Fruit fly (Drosophila melanogaster) whole organism, wandering third instar larva: ENCODE measurements around the gene CG4743.

Experiments used
- Abd-B ChIP-seq: fragments of >200 bp; optimal IDR thresholded peaks from 2 replicates; lab custom pipeline; 2017; ENCODE audit warnings: missing biosample characterization, missing genetic modification characterization
- CG32264 ChIP-seq: fragments of 200-800 bp; sonication (Bioruptor generic); optimal IDR thresholded peaks from 2 replicates; lab custom pipeline; 2016; ENCODE audit warnings: missing biosample characterization, missing genetic modification characterization
- CG9705 ChIP-seq: fragments of 200-800 bp; sonication (Bioruptor generic); optimal IDR thresholded peaks from 2 replicates; lab custom pipeline; 2018; ENCODE audit warnings: missing biosample characterization, mild to moderate bottlenecking, missing genetic modification characterization
- CrebA ChIP-seq: fragments of 200-800 bp; sonication (Bioruptor generic); optimal IDR thresholded peaks from 2 replicates; lab custom pipeline; 2016; ENCODE audit warnings: missing biosample characterization, mild to moderate bottlenecking, missing genetic modification characterization, borderline replicate concordance
- Dfd ChIP-seq: fragments of >200 bp; optimal IDR thresholded peaks from 2 replicates; lab custom pipeline; 2017; ENCODE audit warnings: missing biosample characterization, missing genetic modification characterization
- Dif ChIP-seq: fragments of 200-275, 200-300 bp; sonication (Bioruptor generic); optimal IDR thresholded peaks from 2 replicates; lab custom pipeline; 2018; ENCODE audit warnings: missing biosample characterization, missing genetic modification characterization; ENCODE audit not compliant: partially characterized antibody
- GATAd ChIP-seq: sonication (Bioruptor generic); optimal IDR thresholded peaks from 2 replicates; lab custom pipeline; 2016; ENCODE audit warnings: missing biosample characterization, missing genetic modification characterization
- HLH106 ChIP-seq: fragments of 200-800 bp; optimal IDR thresholded peaks from 3 replicates; lab custom pipeline; 2019; ENCODE audit warnings: missing biosample characterization, mild to moderate bottlenecking, missing genetic modification characterization, moderate library complexity
- Hnf4 ChIP-seq: fragments of 200-800 bp; sonication (Bioruptor generic); optimal IDR thresholded peaks from 2 replicates; lab custom pipeline; 2016; ENCODE audit warnings: missing biosample characterization, mild to moderate bottlenecking, missing genetic modification characterization
- Hr78 ChIP-seq: fragments of >200 bp; optimal IDR thresholded peaks from 2 replicates; lab custom pipeline; 2017; ENCODE audit warnings: missing biosample characterization, missing genetic modification characterization
- Hr83 ChIP-seq: fragments of 200-300 bp; sonication (Bioruptor generic); optimal IDR thresholded peaks from 2 replicates; lab custom pipeline; 2016; ENCODE audit warnings: missing biosample characterization, mild to moderate bottlenecking, missing genetic modification characterization, moderate library complexity; ENCODE audit not compliant: poor library complexity, severe bottlenecking
- Jra ChIP-seq: sonication (Bioruptor generic); optimal IDR thresholded peaks from 2 replicates; lab custom pipeline; 2016; ENCODE audit warnings: missing biosample characterization, missing genetic modification characterization
- Mio ChIP-seq: sonication (Bioruptor generic); optimal IDR thresholded peaks from 2 replicates; lab custom pipeline; 2016; ENCODE audit warnings: missing biosample characterization, missing genetic modification characterization
- Myc ChIP-seq: fragments of >200 bp; optimal IDR thresholded peaks from 2 replicates; lab custom pipeline; 2017
- N ChIP-seq: fragments of >200 bp; optimal IDR thresholded peaks from 2 replicates; lab custom pipeline; 2018; ENCODE audit warnings: missing biosample characterization, missing external identifiers, missing genetic modification characterization
- OdsH ChIP-seq: fragments of 200-800 bp; sonication (Bioruptor generic); optimal IDR thresholded peaks from 2 replicates; lab custom pipeline; 2016; ENCODE audit warnings: missing biosample characterization, mild to moderate bottlenecking, missing genetic modification characterization
- Rel ChIP-seq, 2 experiments: fragments of 200-800 bp; sonication (Bioruptor generic) in 1 of 2; optimal IDR thresholded peaks; 2 replicates in 1 of 2; 3 replicates in 1 of 2; lab custom pipeline; 2016 to 2019; ENCODE audit warnings: mild to moderate bottlenecking in 2 of 2, missing biosample characterization in 2 of 2, missing genetic modification characterization in 2 of 2, moderate library complexity in 1 of 2
- Sp1 ChIP-seq: fragments of 200-800 bp; sonication (Bioruptor generic); optimal IDR thresholded peaks from 3 replicates; lab custom pipeline; 2019; ENCODE audit warnings: missing biosample characterization, mild to moderate bottlenecking, missing genetic modification characterization, moderate library complexity
- Vsx2 ChIP-seq: fragments of 200-300, 225-300 bp; sonication (Bioruptor generic); optimal IDR thresholded peaks from 2 replicates; lab custom pipeline; 2018; ENCODE audit warnings: missing biosample characterization, missing genetic modification characterization; ENCODE audit not compliant: partially characterized antibody
- br ChIP-seq: fragments of 200-800 bp; sonication (Bioruptor generic); optimal IDR thresholded peaks from 2 replicates; lab custom pipeline; 2016; ENCODE audit warnings: missing biosample characterization, missing genetic modification characterization
- brk ChIP-seq: fragments of 200-800 bp; sonication (Bioruptor generic); optimal IDR thresholded peaks from 2 replicates; lab custom pipeline; 2016; ENCODE audit warnings: missing biosample characterization, mild to moderate bottlenecking, missing genetic modification characterization
- dl ChIP-seq, 2 experiments: fragments of 175-275, 200-275 bp in 1 of 2; fragments of 200-275 bp in 1 of 2; sonication (Bioruptor generic); optimal IDR thresholded peaks; lab custom pipeline; 2018; ENCODE audit warnings: mild to moderate bottlenecking in 2 of 2, missing biosample characterization in 2 of 2, missing genetic modification characterization in 2 of 2, moderate library complexity in 2 of 2; ENCODE audit not compliant: partially characterized antibody in 2 of 2, insufficient read depth in 1 of 2
- dmrt93B ChIP-seq: fragments of 200-800 bp; sonication (Bioruptor generic); optimal IDR thresholded peaks from 2 replicates; lab custom pipeline; 2018; ENCODE audit warnings: missing biosample characterization, mild to moderate bottlenecking, missing genetic modification characterization
- dsf ChIP-seq: sonication (Bioruptor generic); optimal IDR thresholded peaks from 2 replicates; lab custom pipeline; 2016; ENCODE audit warnings: missing biosample characterization, missing genetic modification characterization, borderline replicate concordance
- ey ChIP-seq: fragments of 200-800 bp; sonication (Bioruptor generic); optimal IDR thresholded peaks from 2 replicates; lab custom pipeline; 2016; ENCODE audit warnings: missing biosample characterization, missing genetic modification characterization
- foxo ChIP-seq, 2 experiments: fragments of 200-800 bp; sonication (Bioruptor generic); optimal IDR thresholded peaks; 2 replicates in 1 of 2; 3 replicates in 1 of 2; lab custom pipeline; 2016 to 2017; ENCODE audit warnings: missing biosample characterization in 2 of 2, missing genetic modification characterization in 2 of 2
- fru ChIP-seq: fragments of 200-800 bp; sonication (Bioruptor generic); optimal IDR thresholded peaks from 3 replicates; lab custom pipeline; 2016; ENCODE audit warnings: missing biosample characterization, mild to moderate bottlenecking, missing genetic modification characterization
- h ChIP-seq: fragments of 200-800 bp; sonication (Bioruptor generic); optimal IDR thresholded peaks from 3 replicates; lab custom pipeline; 2016; ENCODE audit warnings: missing biosample characterization, mild to moderate bottlenecking, missing genetic modification characterization
- jim ChIP-seq: fragments of 175-275, 200-325 bp; sonication (Bioruptor generic); optimal IDR thresholded peaks from 2 replicates; lab custom pipeline; 2016; ENCODE audit warnings: missing biosample characterization, mild to moderate bottlenecking, missing genetic modification characterization
- lola ChIP-seq: fragments of >200 bp; optimal IDR thresholded peaks from 2 replicates; lab custom pipeline; 2017; ENCODE audit warnings: missing biosample characterization, missing genetic modification characterization
- pan ChIP-seq: fragments of >200 bp; optimal IDR thresholded peaks from 2 replicates; lab custom pipeline; 2017
- psq ChIP-seq: fragments of 200-800 bp; sonication (Bioruptor generic); optimal IDR thresholded peaks from 3 replicates; lab custom pipeline; 2017; ENCODE audit warnings: missing biosample characterization, mild to moderate bottlenecking, missing genetic modification characterization, moderate library complexity
- rgr ChIP-seq: fragments of 200-800 bp; sonication (Bioruptor generic); optimal IDR thresholded peaks from 3 replicates; lab custom pipeline; 2016; ENCODE audit warnings: missing biosample characterization, mild to moderate bottlenecking, missing genetic modification characterization
- sage ChIP-seq: fragments of 200-800 bp; sonication (Bioruptor generic); optimal IDR thresholded peaks from 2 replicates; lab custom pipeline; 2016; ENCODE audit warnings: missing biosample characterization, mild to moderate bottlenecking, missing genetic modification characterization
- sv ChIP-seq: fragments of 200-800 bp; sonication (Bioruptor generic); optimal IDR thresholded peaks from 3 replicates; lab custom pipeline; 2016; ENCODE audit warnings: missing biosample characterization, missing genetic modification characterization
- tai ChIP-seq: sonication (Bioruptor generic); optimal IDR thresholded peaks from 2 replicates; lab custom pipeline; 2016; ENCODE audit warnings: missing biosample characterization, missing genetic modification characterization
- usp ChIP-seq: fragments of >200 bp; optimal IDR thresholded peaks from 2 replicates; lab custom pipeline; 2017; ENCODE audit warnings: missing biosample characterization, missing genetic modification characterization
- woc ChIP-seq: sonication (Bioruptor generic); optimal IDR thresholded peaks from 2 replicates; lab custom pipeline; 2016; ENCODE audit warnings: missing biosample characterization, mild to moderate bottlenecking, missing genetic modification characterization

CG4743 gene

DNA sequence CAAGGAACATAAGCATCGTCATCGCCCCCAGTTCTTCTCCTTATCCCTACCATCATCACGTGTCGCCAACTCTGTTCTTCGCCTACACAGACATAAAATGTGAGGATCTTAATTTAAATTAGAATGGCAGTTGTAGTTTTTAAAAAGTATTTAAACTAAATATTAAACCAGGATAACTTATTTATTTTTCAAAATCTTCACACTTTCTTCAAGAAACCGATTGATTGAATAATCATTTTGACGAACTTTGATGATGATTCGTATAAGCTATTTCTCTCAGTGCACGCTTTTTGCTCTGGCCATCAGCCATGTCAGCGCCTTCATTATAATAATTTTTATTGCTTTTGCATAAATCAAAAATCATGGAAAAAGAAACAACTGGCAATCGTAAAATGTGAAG, 41.4 kb downstream of the CG4743 start:
- no peak for TF ChIP-seq Hr78 (GFP tag; lab: Kevin White, UChicago)
- TF ChIP-seq CG9705 (GFP tag; lab: Kevin White, UChicago), result peak; percentile 1
- peak; percentile 59 for TF ChIP-seq brk
- TF ChIP-seq CG32264 (GFP tag; lab: Kevin White, UChicago), result peak; percentile 19
- TF ChIP-seq Dif, result no peak
- TF ChIP-seq pan, result no peak
- TF ChIP-seq rgr, result peak; percentile 62
- TF ChIP-seq Vsx2 (GFP tag; lab: Kevin White, UChicago), result no peak
- TF ChIP-seq Myc, result no peak
- no peak for TF ChIP-seq dl (GFP tag; optimal IDR thresholded peaks at IDR 0.05; lab: Kevin White, UChicago; ENCODE audit: insufficient read depth in 1 of 2, partially characterized antibody in 2 of 2)
- TF ChIP-seq sage, result peak; percentile 50
- no peak for TF ChIP-seq N
- peak; percentile 78 for TF ChIP-seq h (GFP tag; lab: Kevin White, UChicago)
- TF ChIP-seq tai (GFP tag; lab: Kevin White, UChicago), result peak; percentile 3
- TF ChIP-seq psq, result peak; percentile 76
- no peak for TF ChIP-seq usp (GFP tag; lab: Kevin White, UChicago)
- no peak for TF ChIP-seq dmrt93B
- TF ChIP-seq br (GFP tag; lab: Kevin White, UChicago), result peak; percentile 58
- TF ChIP-seq ey (GFP tag; lab: Kevin White, UChicago), result peak; percentile 65
- TF ChIP-seq CrebA (GFP tag; lab: Kevin White, UChicago), result peak; percentile 57
- TF ChIP-seq Rel (GFP tag; optimal IDR thresholded peaks at IDR 0.05; lab: Kevin White, UChicago), result peak; percentile 45
- TF ChIP-seq Rel (tag; optimal IDR thresholded peaks at IDR 0.05; lab: Kevin White, UChicago), result no peak
- TF ChIP-seq HLH106, result peak; percentile 67
- peak; percentile 57 for TF ChIP-seq OdsH (GFP tag; lab: Kevin White, UChicago)
- TF ChIP-seq Hnf4 (GFP tag; lab: Kevin White, UChicago), result peak; percentile 53
- no peak for TF ChIP-seq GATAd
- no peak for TF ChIP-seq Hr83 (GFP tag; lab: Kevin White, UChicago)
- TF ChIP-seq woc (GFP tag; lab: Kevin White, UChicago), result peak; percentile 54
- no peak for TF ChIP-seq jim (GFP tag; lab: Kevin White, UChicago)
- no peak for TF ChIP-seq dsf
- no peak for TF ChIP-seq Abd-B (GFP tag; lab: Kevin White, UChicago)
- no peak for TF ChIP-seq sv (GFP tag; lab: Kevin White, UChicago)
- TF ChIP-seq Mio (GFP tag; lab: Kevin White, UChicago), result no peak
- peak; percentile 29 for TF ChIP-seq Jra
- peak; percentile 67 for TF ChIP-seq Sp1 (GFP tag; lab: Kevin White, UChicago)
- no peak for TF ChIP-seq lola
- TF ChIP-seq fru (GFP tag; lab: Kevin White, UChicago), result peak; percentile 83
- peak in 1 of 2 experiments; percentile 78 for TF ChIP-seq foxo (GFP tag; optimal IDR thresholded peaks at IDR 0.05; lab: Kevin White, UChicago)
- no peak for TF ChIP-seq Dfd (GFP tag; lab: Kevin White, UChicago)

DNA sequence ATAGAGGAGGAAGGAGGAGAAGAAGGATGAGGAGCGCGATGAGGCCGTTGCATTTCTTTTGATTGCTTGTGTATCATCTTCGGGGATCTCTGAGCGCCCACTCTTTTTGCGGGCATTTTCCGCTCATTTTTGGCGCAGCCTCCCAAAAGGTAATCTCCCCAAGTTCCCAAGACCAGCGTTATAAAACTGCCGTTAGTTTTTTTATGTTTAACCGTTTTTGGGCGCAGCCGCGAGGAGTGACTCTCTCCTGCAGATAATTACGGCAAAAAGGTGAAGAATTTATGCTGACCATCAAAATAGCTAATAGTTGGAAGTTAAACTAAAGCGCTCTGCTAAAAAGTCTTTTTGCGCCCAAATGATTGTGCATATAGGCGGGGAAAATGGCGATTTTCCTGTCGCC, 42.0 kb downstream of the CG4743 start:
- no peak for TF ChIP-seq Dif
- TF ChIP-seq psq, result peak; percentile 3
- no peak for TF ChIP-seq CrebA (GFP tag; lab: Kevin White, UChicago)
- no peak for TF ChIP-seq OdsH (GFP tag; lab: Kevin White, UChicago)
- no peak for TF ChIP-seq dsf
- no peak for TF ChIP-seq Hnf4 (GFP tag; lab: Kevin White, UChicago)
- no peak for TF ChIP-seq Myc
- no peak for TF ChIP-seq sv (GFP tag; lab: Kevin White, UChicago)
- TF ChIP-seq jim (GFP tag; lab: Kevin White, UChicago), result no peak
